Worm (Caenorhabditis elegans): ENCODE data around the gene Y51H7C.41.

The Y51H7C.41 gene

DNA sequence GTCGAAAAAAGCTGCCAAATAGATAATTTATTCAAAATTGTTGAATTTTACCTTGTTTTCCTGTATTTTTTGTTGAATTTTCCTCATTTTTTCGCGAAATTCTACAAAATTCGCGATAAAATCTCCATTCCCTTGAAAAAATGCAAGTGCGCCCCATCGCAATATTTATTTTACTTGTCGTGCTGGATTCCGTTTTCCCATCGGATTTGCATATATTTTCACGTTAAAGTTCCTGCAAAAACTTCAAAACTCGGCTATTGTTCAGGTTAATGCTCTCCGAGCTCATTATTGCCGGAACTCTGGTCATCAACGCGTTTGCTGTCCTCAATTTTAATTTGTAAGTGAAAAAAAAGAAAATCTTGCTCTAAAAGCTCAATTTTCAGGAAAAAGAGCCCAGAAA is at the start of gene Y51H7C.41, which contains the start of gene cogc-4:
Gene Y51H7C.41, plus strand, starts transcription at position 266 of the 400 bp plus-strand sequence.
Gene cogc-4, plus strand, starts transcription at position 386 of the 400 bp plus-strand sequence.
- TF ChIP-seq rbr-2 (tag; optimal IDR thresholded peaks at IDR 0.05) (no peak), tag-97 (GFP tag; IDR thresholded peaks at IDR 0.05) (no peak), ceh-62 (tag; optimal IDR thresholded peaks at IDR 0.05) (no peak), pha-4 (GFP tag; IDR thresholded peaks at IDR 0.05) (no peak), pha-4 (tag; optimal IDR thresholded peaks at IDR 0.05) (no peak), duxl-1 (tag; optimal IDR thresholded peaks at IDR 0.05; ENCODE audit: poor library complexity) (peak; percentile 9), nhr-25 (tag; optimal IDR thresholded peaks at IDR 0.05; ENCODE audit: borderline replicate concordance, insufficient read depth) (no peak), lin-1 (GFP tag; IDR thresholded peaks at IDR 0.05) (no peak), lin-38 (GFP tag; IDR thresholded peaks at IDR 0.05) (peak; percentile 55), lsy-2 (tag; optimal IDR thresholded peaks at IDR 0.05) (peak in 1 of 2 experiments; percentile 30)

DNA sequence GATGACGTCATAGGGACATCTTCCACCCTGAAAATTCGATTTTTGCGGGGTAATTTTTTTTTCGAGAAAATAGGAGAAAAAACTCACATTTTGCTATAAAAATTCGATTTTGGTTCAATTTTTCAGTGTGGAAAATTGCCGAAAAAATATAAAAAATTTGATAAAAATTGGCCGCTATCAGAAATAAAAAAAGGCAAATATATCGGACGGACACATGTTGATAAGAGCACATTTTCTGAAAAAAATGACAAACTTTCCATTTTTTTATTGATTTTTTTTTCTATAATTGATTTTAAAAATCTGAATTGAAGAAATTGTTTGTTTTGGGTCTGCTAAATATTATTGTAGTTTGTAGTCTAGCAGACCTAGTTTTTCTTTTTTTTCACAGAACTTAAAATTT is 47.6 kb upstream of the Y51H7C.41 start, which contains the start of gene C13A10.1:
Gene C13A10.1, minus strand, starts transcription at position 170 of the 400 bp plus-strand sequence.
- TF ChIP-seq mxl-2 (GFP tag; conservative IDR thresholded peaks at IDR 0.05) = no peak
- no peak for TF ChIP-seq ZK546.5 (tag; optimal IDR thresholded peaks at IDR 0.05)
- no peak for TF ChIP-seq snpc-4 (tag; optimal IDR thresholded peaks at IDR 0.05)
- no peak for TF ChIP-seq madf-9 (GFP tag; conservative IDR thresholded peaks at IDR 0.05)
- no peak for TF ChIP-seq ztf-11 (tag; optimal IDR thresholded peaks at IDR 0.05)
- peak; percentile 40 for TF ChIP-seq nhr-28 (tag; optimal IDR thresholded peaks at IDR 0.05)
- TF ChIP-seq ceh-28 (tag; optimal IDR thresholded peaks at IDR 0.05) = no peak
- TF ChIP-seq php-3 (GFP tag; IDR thresholded peaks at IDR 0.05) = no peak
- no peak for TF ChIP-seq F10B5.3 (tag; optimal IDR thresholded peaks at IDR 0.05)
- no peak for TF ChIP-seq hmg-1.1 (GFP tag; IDR thresholded peaks at IDR 0.05)
- TF ChIP-seq jun-1 (tag; optimal IDR thresholded peaks at IDR 0.05) = no peak
- no peak for TF ChIP-seq nhr-41 (GFP tag; IDR thresholded peaks at IDR 0.05)
- TF ChIP-seq nhr-42 (GFP tag; IDR thresholded peaks at IDR 0.05) = no peak
- peak; percentile 67 for TF ChIP-seq pqm-1 (tag; optimal IDR thresholded peaks at IDR 0.05)
- TF ChIP-seq dmd-6 (GFP tag; IDR thresholded peaks at IDR 0.05) = peak; percentile 19; the same call in 1 of the 2 replicates

DNA sequence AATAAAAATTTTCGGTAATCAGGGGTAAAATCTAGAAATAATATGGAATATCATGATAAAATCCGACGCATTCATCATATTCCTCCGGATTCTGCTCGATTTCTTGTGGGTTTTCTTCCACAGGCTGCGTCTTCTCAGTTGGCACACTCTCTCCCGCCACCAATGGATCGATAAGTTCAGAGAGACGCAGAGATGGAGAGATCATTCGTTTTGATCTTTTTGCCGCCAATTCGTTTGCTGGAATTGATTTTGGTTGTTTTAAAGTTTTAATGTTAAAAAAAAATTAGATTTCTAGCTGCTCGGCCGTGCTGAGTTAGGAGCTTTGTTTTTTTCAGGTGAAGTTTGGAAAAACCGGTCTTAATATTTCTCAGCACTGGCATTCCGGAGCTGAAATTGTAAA is 45.9 kb upstream of the Y51H7C.41 start:
- TF ChIP-seq ceh-28 (tag; optimal IDR thresholded peaks at IDR 0.05) (no peak), set-16 (GFP tag; IDR thresholded peaks at IDR 0.05) (no peak), nhr-11 (tag; optimal IDR thresholded peaks at IDR 0.05) (no peak), mep-1 (tag; optimal IDR thresholded peaks at IDR 0.05) (no peak), ceh-44 (GFP tag; IDR thresholded peaks at IDR 0.05) (no peak), lin-13 (GFP tag; optimal IDR thresholded peaks at IDR 0.05) (no peak), lin-15B (tag; optimal IDR thresholded peaks at IDR 0.05) (no peak), zfp-3 (GFP tag; conservative IDR thresholded peaks at IDR 0.05) (no peak)

DNA sequence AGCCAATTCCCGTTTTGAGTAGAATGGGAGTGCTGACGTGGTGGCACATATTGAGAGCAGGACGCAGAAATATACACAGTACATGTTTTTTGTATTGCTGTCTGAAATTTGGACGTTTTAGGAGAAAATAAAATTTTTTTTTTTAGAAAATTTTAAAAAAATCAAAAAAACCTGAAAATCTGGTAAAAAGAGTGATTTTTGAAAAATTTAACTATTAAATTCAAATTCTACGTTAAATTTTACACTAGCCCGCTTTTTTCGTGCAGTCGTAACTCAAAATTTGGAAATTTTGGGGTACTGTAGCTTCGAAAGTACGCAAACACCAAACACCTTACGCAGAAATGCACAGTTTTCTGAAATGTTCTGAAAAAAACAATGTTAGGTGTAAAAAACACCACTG is 45.2 kb upstream of the Y51H7C.41 start, which contains the start of gene C13A10.2:
Gene C13A10.2, minus strand, starts transcription at position 101 of the 400 bp plus-strand sequence.
- TF ChIP-seq nhr-102 (tag; optimal IDR thresholded peaks at IDR 0.05) (no peak), lin-13 (GFP tag; optimal IDR thresholded peaks at IDR 0.05) (peak; percentile 70), aha-1 (tag) (peak; percentile 12)

DNA sequence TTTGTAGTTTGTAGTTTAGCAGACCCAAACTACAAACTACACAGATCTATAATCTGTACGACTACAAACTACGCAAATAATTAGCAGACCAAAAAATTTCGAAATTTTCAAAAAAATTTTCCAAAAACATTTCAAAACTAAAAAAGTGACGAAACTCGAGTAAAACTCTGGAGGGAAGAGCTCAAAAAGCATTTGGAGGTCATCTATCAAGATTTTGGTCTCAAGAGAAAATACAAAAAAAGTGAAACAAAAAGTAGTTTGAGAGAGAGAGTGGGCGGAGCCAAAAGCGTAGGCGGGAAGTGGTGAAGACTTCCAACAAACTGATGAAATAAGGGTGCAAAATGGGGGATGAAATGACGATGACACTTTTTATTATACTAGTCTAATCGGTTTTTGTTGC is 42.9 kb upstream of the Y51H7C.41 start:
- peak; percentile 18 for TF ChIP-seq aha-1 (tag)
- TF ChIP-seq lin-15B (tag; optimal IDR thresholded peaks at IDR 0.05) = no peak
- no peak for TF ChIP-seq nhr-237 (tag; optimal IDR thresholded peaks at IDR 0.05)
- TF ChIP-seq ctbp-1 (GFP tag; IDR thresholded peaks at IDR 0.05) = no peak
- no peak for TF ChIP-seq attf-4 (tag; optimal IDR thresholded peaks at IDR 0.05)
- TF ChIP-seq zfp-3 (GFP tag; conservative IDR thresholded peaks at IDR 0.05) = no peak
- TF ChIP-seq hmg-1.1 (GFP tag; IDR thresholded peaks at IDR 0.05) = 0 out of 2 replicates have a peak, but pooled peaks have one; percentile 33
- TF ChIP-seq nhr-102 (tag; optimal IDR thresholded peaks at IDR 0.05) = no peak
- no peak for TF ChIP-seq zip-11 (GFP tag; IDR thresholded peaks at IDR 0.05)
- no peak for TF ChIP-seq madf-5 (GFP tag; IDR thresholded peaks at IDR 0.05)
- no peak for TF ChIP-seq daf-12 (tag; optimal IDR thresholded peaks at IDR 0.05)
- peak in 1 of 2 experiments; percentile 85 for TF ChIP-seq unc-62 (GFP tag; optimal IDR thresholded peaks at IDR 0.05 in 1 of 2)
- TF ChIP-seq unc-62 (tag; optimal IDR thresholded peaks at IDR 0.05) = no peak
